Fruit fly (Drosophila melanogaster) whole organism: ENCODE results near the gene Cmpk.

Experiments
- CG8478 ChIP-seq: fragments of >200 bp; optimal IDR thresholded peaks from 2 replicates; lab custom pipeline; 2018; ENCODE audit warnings: inconsistent platforms
- Dll ChIP-seq: fragments of >200 bp; optimal IDR thresholded peaks from 2 replicates; lab custom pipeline; 2017
- EcR ChIP-seq, 2 experiments: fragments of >200 bp; optimal IDR thresholded peaks; 2 replicates each; lab custom pipeline; 2017; ENCODE audit warnings: missing biosample characterization in 2 of 2, missing genetic modification characterization in 2 of 2, missing genetic modification reagents in 2 of 2
- pan ChIP-seq: fragments of >200 bp; optimal IDR thresholded peaks from 2 replicates; lab custom pipeline; 2017
- psq ChIP-seq: fragments of >200 bp; optimal IDR thresholded peaks from 2 replicates; lab custom pipeline; 2017
- usp ChIP-seq: fragments of >200 bp; optimal IDR thresholded peaks from 2 replicates; lab custom pipeline; 2017; ENCODE audit warnings: missing biosample characterization, missing genetic modification characterization, mixed read lengths

Cmpk gene

dm6 chr3R:26055214-26055632 lies at the start of gene Cmpk:
Gene Cmpk, minus strand, starts transcription at chr3R:26055438.
- TF ChIP-seq Dll (lab: Kevin White, UChicago) (no peak), usp (GFP tag; lab: Kevin White, UChicago) (no peak)

- no peak for TF ChIP-seq usp (GFP tag; lab: Kevin White, UChicago)
- TF ChIP-seq EcR (GFP tag; optimal IDR thresholded peaks at IDR 0.05; lab: Kevin White, UChicago), result no peak
- no peak for TF ChIP-seq pan (lab: Kevin White, UChicago)
- TF ChIP-seq CG8478, result no peak
- no peak for TF ChIP-seq psq (lab: Kevin White, UChicago)
- no peak for TF ChIP-seq Dll (lab: Kevin White, UChicago)
Measured at dm6 chr3R:26105141-26105403, 49.8 kb upstream of the Cmpk start.

- TF ChIP-seq usp (GFP tag; lab: Kevin White, UChicago), result no peak
- TF ChIP-seq EcR (GFP tag; optimal IDR thresholded peaks at IDR 0.05; lab: Kevin White, UChicago), result no peak
- no peak for TF ChIP-seq Dll (lab: Kevin White, UChicago)
- no peak for TF ChIP-seq CG8478
- TF ChIP-seq pan (lab: Kevin White, UChicago), result no peak
- TF ChIP-seq psq (lab: Kevin White, UChicago), result no peak
Measured at dm6 chr3R:26104302-26105140, 49.3 kb upstream of the Cmpk start.

- peak; percentile 56 for TF ChIP-seq CG8478
- no peak for TF ChIP-seq psq (lab: Kevin White, UChicago)
- TF ChIP-seq EcR (GFP tag; optimal IDR thresholded peaks at IDR 0.05; lab: Kevin White, UChicago), result no peak
- TF ChIP-seq Dll (lab: Kevin White, UChicago), result no peak
- TF ChIP-seq pan (lab: Kevin White, UChicago), result no peak
- no peak for TF ChIP-seq usp (GFP tag; lab: Kevin White, UChicago)
Measured at dm6 chr3R:26103440-26103839, 48.2 kb upstream of the Cmpk start.

dm6 chr3R:26099238-26099637 lies 44.0 kb upstream of the Cmpk start:
- no peak for TF ChIP-seq Dll (lab: Kevin White, UChicago)

- TF ChIP-seq EcR (GFP tag; optimal IDR thresholded peaks at IDR 0.05; lab: Kevin White, UChicago) (no peak), pan (lab: Kevin White, UChicago) (no peak), psq (lab: Kevin White, UChicago) (no peak), CG8478 (no peak), usp (GFP tag; lab: Kevin White, UChicago) (no peak), Dll (lab: Kevin White, UChicago) (no peak)
Measured at dm6 chr3R:26098502-26099210, 43.4 kb upstream of the Cmpk start, which contains the start of gene dysf. Gene dysf, minus strand, starts transcription at chr3R:26098711.

- TF ChIP-seq psq (lab: Kevin White, UChicago) (no peak), CG8478 (no peak), pan (lab: Kevin White, UChicago) (no peak), Dll (lab: Kevin White, UChicago) (no peak), usp (GFP tag; lab: Kevin White, UChicago) (no peak), EcR (GFP tag; optimal IDR thresholded peaks at IDR 0.05; lab: Kevin White, UChicago) (no peak)
Measured at dm6 chr3R:26096192-26096591, 41.0 kb upstream of the Cmpk start.

- no peak for TF ChIP-seq CG8478
- no peak for TF ChIP-seq EcR (GFP tag; optimal IDR thresholded peaks at IDR 0.05; lab: Kevin White, UChicago)
- no peak for TF ChIP-seq psq (lab: Kevin White, UChicago)
- no peak for TF ChIP-seq usp (GFP tag; lab: Kevin White, UChicago)
- no peak for TF ChIP-seq Dll (lab: Kevin White, UChicago)
- no peak for TF ChIP-seq pan (lab: Kevin White, UChicago)
Measured at dm6 chr3R:26095551-26095950, 40.3 kb upstream of the Cmpk start.

- TF ChIP-seq Dll (lab: Kevin White, UChicago) (no peak), usp (GFP tag; lab: Kevin White, UChicago) (no peak), EcR (GFP tag; optimal IDR thresholded peaks at IDR 0.05; lab: Kevin White, UChicago) (no peak), pan (lab: Kevin White, UChicago) (no peak), CG8478 (no peak), psq (lab: Kevin White, UChicago) (no peak)
Measured at dm6 chr3R:26081380-26081991, 26.2 kb upstream of the Cmpk start.

- TF ChIP-seq psq (lab: Kevin White, UChicago) (no peak), usp (GFP tag; lab: Kevin White, UChicago) (no peak), CG8478 (no peak), EcR (GFP tag; optimal IDR thresholded peaks at IDR 0.05; lab: Kevin White, UChicago) (no peak), pan (lab: Kevin White, UChicago) (no peak), Dll (lab: Kevin White, UChicago) (no peak)
Measured at dm6 chr3R:26075252-26075651, 20.0 kb upstream of the Cmpk start.

dm6 chr3R:26072477-26072876 lies 17.2 kb upstream of the Cmpk start:
- TF ChIP-seq CG8478 (no peak), Dll (lab: Kevin White, UChicago) (no peak), pan (lab: Kevin White, UChicago) (no peak), psq (lab: Kevin White, UChicago) (no peak), EcR (GFP tag; optimal IDR thresholded peaks at IDR 0.05; lab: Kevin White, UChicago) (no peak), usp (GFP tag; lab: Kevin White, UChicago) (no peak)
